Worm (Caenorhabditis elegans): Measurements from ENCODE around the gene met-2.

ce11 chrIII:8401887-8402286 lies 26.8 kb downstream of the met-2 start, which contains the start of gene lap-1:
- no peak for TF ChIP-seq nhr-12 (tag; optimal IDR thresholded peaks at IDR 0.05)
- TF ChIP-seq ceh-82 (tag; optimal IDR thresholded peaks at IDR 0.05), result no peak
- TF ChIP-seq tlp-1 (tag; optimal IDR thresholded peaks at IDR 0.05), result no peak
- TF ChIP-seq nhr-20 (tag; optimal IDR thresholded peaks at IDR 0.05), result no peak
- no peak for TF ChIP-seq skn-1 (tag; optimal IDR thresholded peaks at IDR 0.05)
- TF ChIP-seq ces-1 (GFP tag; optimal IDR thresholded peaks at IDR 0.05), result no peak
- no peak for TF ChIP-seq nhr-76 (tag; optimal IDR thresholded peaks at IDR 0.05)
- no peak for TF ChIP-seq unc-86 (tag; optimal IDR thresholded peaks at IDR 0.05)

Data from whole organism, L1 larva.